Worm (Caenorhabditis elegans) whole organism, late embryonic: ENCODE measurements around the gene C15C8.7.

Experiments
- Y22D7AL.16 ChIP-seq: sonication (generic microtip); optimal IDR thresholded peaks from 2 replicates; lab custom pipeline; 2016; ENCODE audit warnings: missing genetic modification characterization, missing compliant biosample characterization
- elt-2 ChIP-seq: sonication (generic microtip); optimal IDR thresholded peaks from 2 replicates; lab custom pipeline; 2016; ENCODE audit warnings: missing genetic modification reagents, missing genetic modification characterization, missing compliant biosample characterization
- pat-9 ChIP-seq: fragments of 200-800 bp; sonication (Bioruptor generic); optimal IDR thresholded peaks from 2 replicates; lab custom pipeline; 2018; ENCODE audit warnings: mild to moderate bottlenecking, missing genetic modification characterization, moderate library complexity, missing compliant biosample characterization
- pax-1 ChIP-seq: fragments of 150-350 bp; optimal IDR thresholded peaks from 2 replicates; lab custom pipeline; 2014; ENCODE audit warnings: missing biosample characterization, missing genetic modification characterization
- pha-4 ChIP-seq: fragments of 150-350 bp; optimal IDR thresholded peaks from 2 replicates; lab custom pipeline; 2018; ENCODE audit warnings: missing biosample characterization, missing genetic modification reagents, missing genetic modification characterization
- rnt-1 ChIP-seq: sonication (generic microtip); optimal IDR thresholded peaks from 2 replicates; lab custom pipeline; 2016; ENCODE audit warnings: missing genetic modification characterization, missing compliant biosample characterization
- sdc-2 ChIP-seq: sonication (generic microtip); optimal IDR thresholded peaks from 2 replicates; lab custom pipeline; 2016; ENCODE audit warnings: missing genotype, missing genetic modification characterization, missing compliant biosample characterization
- tbx-2 ChIP-seq: sonication (generic microtip); optimal IDR thresholded peaks from 2 replicates; lab custom pipeline; 2016; ENCODE audit warnings: missing genetic modification characterization, missing compliant biosample characterization

DNA sequence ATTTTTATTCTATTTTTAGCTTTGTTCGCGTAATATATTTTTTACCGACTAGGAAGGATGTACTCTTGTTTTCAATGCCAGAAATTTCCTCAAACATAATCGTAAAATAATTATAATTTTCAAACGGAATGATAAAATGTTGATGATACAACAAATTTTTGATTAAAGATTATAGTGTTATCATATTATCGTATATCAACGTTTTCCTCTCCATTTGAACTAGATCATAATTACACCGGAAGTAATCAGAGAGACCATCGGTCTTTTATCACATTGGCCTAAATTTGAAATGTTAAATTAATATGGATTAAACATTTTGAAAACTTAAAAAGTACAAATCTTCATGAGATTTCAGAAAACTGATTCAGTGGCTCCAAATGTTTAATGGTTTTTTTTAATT lies 12.1 kb downstream of the C15C8.7 start:
- TF ChIP-seq Y22D7AL.16 (tag; lab: Kevin White, UChicago), result no peak
- no peak for TF ChIP-seq pha-4
- TF ChIP-seq tbx-2 (tag; lab: Kevin White, UChicago), result no peak
- no peak for TF ChIP-seq pat-9 (tag; lab: Kevin White, UChicago)
- no peak for TF ChIP-seq sdc-2 (tag; lab: Kevin White, UChicago)
- no peak for TF ChIP-seq rnt-1
- TF ChIP-seq pax-1 (tag; lab: Kevin White, UChicago), result no peak
- peak; percentile 80 for TF ChIP-seq elt-2 (tag; lab: Kevin White, UChicago)
